Fruit fly (Drosophila melanogaster) whole organism, adult: ENCODE results near the gene drpr.

Experiments used
- CG11617 ChIP-seq: fragments of 200-800 bp; sonication (Bioruptor generic); optimal IDR thresholded peaks from 2 replicates; lab custom pipeline; 2017; ENCODE audit warnings: mild to moderate bottlenecking, missing biosample characterization, missing genetic modification reagents, missing genetic modification characterization
- CG12768 ChIP-seq: fragments of 200-800 bp; sonication (Bioruptor generic); optimal IDR thresholded peaks from 2 replicates; lab custom pipeline; 2017; ENCODE audit warnings: missing biosample characterization, missing genetic modification characterization, mild to moderate bottlenecking, moderate library complexity, missing genetic modification reagents
- CG14711 ChIP-seq: fragments of 200-800 bp; sonication (Bioruptor generic); optimal IDR thresholded peaks from 2 replicates; lab custom pipeline; 2018; ENCODE audit warnings: missing biosample characterization, mild to moderate bottlenecking, missing genetic modification characterization, moderate library complexity
- CG1620 ChIP-seq: fragments of 200-800 bp; sonication (Bioruptor generic); optimal IDR thresholded peaks from 2 replicates; lab custom pipeline; 2016; ENCODE audit warnings: missing biosample characterization, missing genetic modification characterization
- CG33017 ChIP-seq: fragments of 200-800 bp; sonication (Bioruptor generic); optimal IDR thresholded peaks from 2 replicates; lab custom pipeline; 2018; ENCODE audit warnings: missing biosample characterization, mild to moderate bottlenecking, missing genetic modification characterization, moderate library complexity
- CG5204 ChIP-seq: fragments of 200-800 bp; sonication (Bioruptor generic); optimal IDR thresholded peaks from 2 replicates; lab custom pipeline; 2016; ENCODE audit warnings: missing biosample characterization, missing genetic modification characterization
- CG7045 ChIP-seq: fragments of 200-800 bp; sonication (Bioruptor generic); optimal IDR thresholded peaks from 2 replicates; lab custom pipeline; 2017; ENCODE audit warnings: missing biosample characterization, mild to moderate bottlenecking, missing genetic modification characterization
- CG7101 ChIP-seq: fragments of 200-800 bp; sonication (Bioruptor generic); optimal IDR thresholded peaks from 2 replicates; lab custom pipeline; 2018; ENCODE audit warnings: missing biosample characterization, mild to moderate bottlenecking, missing genetic modification characterization, moderate library complexity
- Clk ChIP-seq: fragments of 200-800 bp; sonication (Bioruptor generic); optimal IDR thresholded peaks from 2 replicates; lab custom pipeline; 2017; ENCODE audit warnings: missing biosample characterization, missing genetic modification characterization
- Crg-1 ChIP-seq: fragments of 200-800 bp; sonication (Bioruptor generic); optimal IDR thresholded peaks from 2 replicates; lab custom pipeline; 2016; ENCODE audit warnings: missing biosample characterization, missing genetic modification characterization
- Hr96 ChIP-seq: fragments of 200-800 bp; sonication (Bioruptor generic); optimal IDR thresholded peaks from 2 replicates; lab custom pipeline; 2016; ENCODE audit warnings: missing biosample characterization, missing genetic modification characterization
- Mnt ChIP-seq: fragments of 200-800 bp; sonication (Bioruptor generic); optimal IDR thresholded peaks from 2 replicates; lab custom pipeline; 2016; ENCODE audit warnings: missing biosample characterization, mild to moderate bottlenecking, missing genetic modification characterization
- bab1 ChIP-seq: fragments of 200-800 bp; sonication (Bioruptor generic); optimal IDR thresholded peaks from 3 replicates; lab custom pipeline; 2019; ENCODE audit warnings: missing biosample characterization, mild to moderate bottlenecking, missing genetic modification characterization, moderate library complexity
- cic ChIP-seq: fragments of 200-800 bp; sonication (Bioruptor generic); optimal IDR thresholded peaks from 2 replicates; lab custom pipeline; 2017; ENCODE audit warnings: missing biosample characterization, mild to moderate bottlenecking, missing genetic modification characterization, moderate library complexity
- cnc ChIP-seq, 2 experiments: fragments of >200 bp; optimal IDR thresholded peaks; 2 replicates each; lab custom pipeline; 2017
- kay ChIP-seq: fragments of 200-800 bp; sonication (Bioruptor generic); peaks from one replicate; lab custom pipeline; 2016; ENCODE audit warnings: missing biosample characterization, missing genetic modification characterization, borderline replicate concordance
- ovo ChIP-seq: fragments of 200-800 bp; sonication (Bioruptor generic); optimal IDR thresholded peaks from 2 replicates; lab custom pipeline; 2016; ENCODE audit warnings: missing biosample characterization, missing genetic modification characterization
- pad ChIP-seq: fragments of 200-800 bp; sonication (Bioruptor generic); optimal IDR thresholded peaks from 3 replicates; lab custom pipeline; 2017; ENCODE audit warnings: missing biosample characterization, missing genetic modification characterization, mild to moderate bottlenecking, moderate library complexity, missing genetic modification reagents
- tj ChIP-seq: fragments of 200-800 bp; sonication (Bioruptor generic); optimal IDR thresholded peaks from 3 replicates; lab custom pipeline; 2017; ENCODE audit warnings: missing biosample characterization, mild to moderate bottlenecking, missing genetic modification characterization, moderate library complexity
- toe ChIP-seq: fragments of 200-800 bp; sonication (Bioruptor generic); optimal IDR thresholded peaks from 2 replicates; lab custom pipeline; 2016; ENCODE audit warnings: missing biosample characterization, missing genetic modification characterization

drpr gene

dm6 chr3L:1730873-1731272 lies at the start of gene drpr:
TSS of gene drpr (minus strand) at chr3L:1731107.
- TF ChIP-seq CG12768 (GFP tag; lab: Kevin White, UChicago) (peak; percentile 23), CG7045 (no peak), pad (GFP tag; lab: Kevin White, UChicago) (no peak), ovo (GFP tag; lab: Kevin White, UChicago) (no peak), toe (peak; percentile 31), CG1620 (GFP tag; lab: Kevin White, UChicago) (peak; percentile 31), CG11617 (GFP tag; lab: Kevin White, UChicago) (peak; percentile 21), CG14711 (peak; percentile 18), bab1 (GFP tag; lab: Kevin White, UChicago) (peak; percentile 45), Hr96 (GFP tag; lab: Kevin White, UChicago) (no peak), Mnt (GFP tag; lab: Kevin White, UChicago) (peak; percentile 22), cnc (optimal IDR thresholded peaks at IDR 0.05; lab: Kevin White, UChicago) (no peak), kay (GFP tag; lab: Kevin White, UChicago) (no peak), CG7101 (peak; percentile 44), Clk (GFP tag; lab: Kevin White, UChicago) (no peak), CG33017 (tag; lab: Kevin White, UChicago) (no peak), Crg-1 (peak; percentile 36), tj (GFP tag; lab: Kevin White, UChicago) (peak; percentile 69), CG5204 (GFP tag; lab: Kevin White, UChicago) (no peak), cic (peak; percentile 37)

- TF ChIP-seq toe (no peak), CG7101 (no peak), CG11617 (GFP tag; lab: Kevin White, UChicago) (no peak), pad (GFP tag; lab: Kevin White, UChicago) (no peak), CG12768 (GFP tag; lab: Kevin White, UChicago) (no peak), Crg-1 (no peak), Hr96 (GFP tag; lab: Kevin White, UChicago) (no peak), Clk (GFP tag; lab: Kevin White, UChicago) (no peak), tj (GFP tag; lab: Kevin White, UChicago) (no peak), ovo (GFP tag; lab: Kevin White, UChicago) (no peak), CG33017 (tag; lab: Kevin White, UChicago) (no peak)
These were observed 46.3 kb upstream of the drpr start, which contains the start of the genes CG2021 and mRpL46 for dm6 chr3L:1777249-1777648. TSS of gene CG2021 (minus strand) at chr3L:1777411. TSS of gene mRpL46 (plus strand) at chr3L:1777439.

DNA sequence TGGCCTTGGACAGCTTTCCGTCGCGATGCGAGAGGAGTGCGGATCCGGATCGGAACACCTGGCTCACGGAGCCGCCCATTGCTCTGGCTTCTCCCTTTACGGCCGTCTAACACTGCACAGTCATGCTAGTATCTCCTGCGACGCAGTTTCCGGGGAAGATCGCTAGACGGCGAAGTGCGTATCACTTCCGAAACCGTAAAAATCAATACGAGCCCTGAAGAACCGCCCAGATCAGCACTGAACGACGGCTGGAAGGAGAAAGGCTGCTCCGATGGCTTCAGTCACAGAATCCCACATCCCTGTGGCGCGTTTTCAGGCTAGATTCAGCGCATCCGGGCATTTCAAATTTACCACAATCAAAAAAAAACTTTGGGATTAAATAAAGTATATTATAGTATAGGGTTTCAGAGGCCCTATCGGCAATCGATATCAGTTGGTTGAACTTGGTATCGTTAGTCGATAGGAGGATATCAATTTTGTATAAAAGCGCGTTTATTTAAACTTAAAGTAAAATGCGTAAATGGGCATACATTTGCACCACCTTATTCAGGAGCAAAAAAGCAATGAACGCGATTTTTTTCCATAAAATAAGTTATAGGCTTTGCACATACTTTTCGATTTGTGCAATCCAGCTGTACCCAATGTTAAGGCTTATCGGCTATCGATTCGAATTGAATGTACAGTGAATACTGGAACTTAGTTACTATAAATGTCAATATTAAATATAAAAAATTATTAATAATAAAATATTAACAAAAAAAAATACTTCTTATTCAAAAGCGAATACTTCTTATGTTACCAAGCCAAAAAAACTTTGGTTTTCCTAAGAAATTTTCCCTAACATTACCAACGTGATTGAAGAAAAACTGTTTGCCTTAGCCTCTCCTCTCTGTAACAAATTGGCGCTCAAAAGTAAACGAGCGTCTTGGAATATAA lies 44.1 kb upstream of the drpr start, which contains the start of the genes CG13933 and PolD2:
CG13933 (minus strand) TSS at position 435 of the 936 bp plus-strand sequence.
PolD2 (plus strand) TSS at position 921 of the 936 bp plus-strand sequence.
- TF ChIP-seq CG1620 (GFP tag; lab: Kevin White, UChicago) = peak; percentile 79
- peak; percentile 93 for TF ChIP-seq CG11617 (GFP tag; lab: Kevin White, UChicago)
- peak; percentile 89 for TF ChIP-seq CG14711
- peak; percentile 42 for TF ChIP-seq cic
- TF ChIP-seq bab1 (GFP tag; lab: Kevin White, UChicago) = peak; percentile 82
- no peak for TF ChIP-seq toe
- TF ChIP-seq Mnt (GFP tag; lab: Kevin White, UChicago) = peak; percentile 50
- peak; percentile 97 for TF ChIP-seq CG7101
- no peak for TF ChIP-seq Clk (GFP tag; lab: Kevin White, UChicago)
- TF ChIP-seq ovo (GFP tag; lab: Kevin White, UChicago) = peak; percentile 65
- TF ChIP-seq pad (GFP tag; lab: Kevin White, UChicago) = peak; percentile 55
- TF ChIP-seq CG7045 = peak; percentile 72
- peak; percentile 97 for TF ChIP-seq CG33017 (tag; lab: Kevin White, UChicago)
- peak; percentile 70 for TF ChIP-seq CG5204 (GFP tag; lab: Kevin White, UChicago)
- TF ChIP-seq kay (GFP tag; lab: Kevin White, UChicago) = no peak
- peak; percentile 60 for TF ChIP-seq CG12768 (GFP tag; lab: Kevin White, UChicago)
- peak in 1 of 2 experiments; percentile 43 for TF ChIP-seq cnc (optimal IDR thresholded peaks at IDR 0.05; lab: Kevin White, UChicago)
- TF ChIP-seq tj (GFP tag; lab: Kevin White, UChicago) = peak; percentile 70
- peak; percentile 89 for TF ChIP-seq Crg-1
- peak; percentile 61 for TF ChIP-seq Hr96 (GFP tag; lab: Kevin White, UChicago)

DNA sequence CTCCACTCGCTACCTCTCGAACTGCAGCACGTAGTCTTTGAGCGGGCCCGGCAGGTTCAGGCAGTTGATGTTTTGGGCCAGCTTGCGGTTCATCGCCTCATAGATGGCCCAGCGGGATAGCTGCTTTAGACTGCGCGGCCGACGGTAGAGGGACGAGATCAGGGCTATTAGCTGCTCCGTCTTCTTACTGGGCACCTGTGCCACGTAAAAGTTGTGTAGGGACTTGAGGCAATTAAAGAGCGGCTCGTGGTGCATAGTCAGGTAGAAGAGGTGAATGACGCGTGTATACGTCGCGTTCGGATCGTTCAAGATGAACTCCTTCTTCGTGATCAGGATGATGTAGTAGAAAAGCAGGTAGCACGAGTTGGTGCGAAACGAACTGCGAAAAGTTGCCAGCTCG lies 41.7 kb upstream of the drpr start:
- TF ChIP-seq CG7045 = no peak
- TF ChIP-seq tj (GFP tag; lab: Kevin White, UChicago) = no peak
- no peak for TF ChIP-seq CG14711
- TF ChIP-seq CG7101 = no peak
- no peak for TF ChIP-seq Hr96 (GFP tag; lab: Kevin White, UChicago)
- TF ChIP-seq Crg-1 = no peak
- TF ChIP-seq Clk (GFP tag; lab: Kevin White, UChicago) = no peak
- TF ChIP-seq CG33017 (tag; lab: Kevin White, UChicago) = no peak
- TF ChIP-seq cnc (optimal IDR thresholded peaks at IDR 0.05; lab: Kevin White, UChicago) = no peak
- no peak for TF ChIP-seq cic
- no peak for TF ChIP-seq pad (GFP tag; lab: Kevin White, UChicago)
- TF ChIP-seq toe = no peak

- TF ChIP-seq CG33017 (tag; lab: Kevin White, UChicago) (no peak), Crg-1 (no peak), CG7045 (no peak), CG1620 (GFP tag; lab: Kevin White, UChicago) (no peak), CG5204 (GFP tag; lab: Kevin White, UChicago) (no peak), toe (no peak), ovo (GFP tag; lab: Kevin White, UChicago) (no peak), Clk (GFP tag; lab: Kevin White, UChicago) (no peak), Mnt (GFP tag; lab: Kevin White, UChicago) (no peak), pad (GFP tag; lab: Kevin White, UChicago) (no peak), bab1 (GFP tag; lab: Kevin White, UChicago) (no peak), CG14711 (no peak), cic (no peak), CG7101 (no peak), tj (GFP tag; lab: Kevin White, UChicago) (no peak), cnc (optimal IDR thresholded peaks at IDR 0.05; lab: Kevin White, UChicago) (no peak)
These were observed 40.8 kb upstream of the drpr start, which contains the start of gene Dhc62B for dm6 chr3L:1771658-1772057. TSS of gene Dhc62B (minus strand) at chr3L:1771758.
